Worm (Caenorhabditis elegans): ENCODE data around the gene wdr-4.

wdr-4 gene

ce11 chrIII:6695189-6695588, 30.4 kb upstream of the wdr-4 start:
- TF ChIP-seq M03D4.4 (tag; optimal IDR thresholded peaks at IDR 0.05) (no peak), tbx-8 (GFP tag; optimal IDR thresholded peaks at IDR 0.05) (no peak), nhr-76 (tag; optimal IDR thresholded peaks at IDR 0.05) (no peak), nhr-28 (tag; optimal IDR thresholded peaks at IDR 0.05) (no peak), mls-2 (tag; optimal IDR thresholded peaks at IDR 0.05) (no peak), ces-1 (GFP tag; optimal IDR thresholded peaks at IDR 0.05) (peak; percentile 69), blmp-1 (tag; optimal IDR thresholded peaks at IDR 0.05) (no peak)

ce11 chrIII:6705515-6705914, 20.1 kb upstream of the wdr-4 start, which contains the start of gene F37A4.6:
TSS of gene F37A4.6 (plus strand) at chrIII:6705815.
- no peak for TF ChIP-seq ceh-83 (GFP tag; optimal IDR thresholded peaks at IDR 0.05)
- TF ChIP-seq cnd-1 (tag; optimal IDR thresholded peaks at IDR 0.05): no peak
- no peak for TF ChIP-seq nhr-237 (tag; optimal IDR thresholded peaks at IDR 0.05)
- no peak for TF ChIP-seq zip-8 (tag; optimal IDR thresholded peaks at IDR 0.05)
- no peak for TF ChIP-seq hlh-1 (tag; optimal IDR thresholded peaks at IDR 0.05)
- no peak for TF ChIP-seq M03D4.4 (tag; optimal IDR thresholded peaks at IDR 0.05)
- no peak for TF ChIP-seq tbx-8 (GFP tag; optimal IDR thresholded peaks at IDR 0.05)
- no peak for TF ChIP-seq ztf-11 (tag; optimal IDR thresholded peaks at IDR 0.05)
- no peak for TF ChIP-seq bed-3 (GFP tag; optimal IDR thresholded peaks at IDR 0.05)
- no peak for TF ChIP-seq ceh-43 (GFP tag; optimal IDR thresholded peaks at IDR 0.05)
- TF ChIP-seq nhr-76 (tag; optimal IDR thresholded peaks at IDR 0.05): no peak
- TF ChIP-seq nhr-2 (tag; optimal IDR thresholded peaks at IDR 0.05): no peak
- no peak for TF ChIP-seq lsy-2 (tag; optimal IDR thresholded peaks at IDR 0.05)

ce11 chrIII:6709983-6710382, 15.6 kb upstream of the wdr-4 start, which contains the start of gene isw-1:
TSS of gene isw-1 (minus strand) at chrIII:6710100.
- no peak for TF ChIP-seq sptf-1 (tag; optimal IDR thresholded peaks at IDR 0.05)
- TF ChIP-seq unc-62 (GFP tag; optimal IDR thresholded peaks at IDR 0.05): no peak
- TF ChIP-seq cnd-1 (tag; optimal IDR thresholded peaks at IDR 0.05): no peak
- no peak for TF ChIP-seq unc-39 (tag; optimal IDR thresholded peaks at IDR 0.05)
- peak; percentile 25 for TF ChIP-seq nhr-237 (tag; optimal IDR thresholded peaks at IDR 0.05)
- TF ChIP-seq zip-8 (tag; optimal IDR thresholded peaks at IDR 0.05): no peak
- no peak for TF ChIP-seq unc-120 (tag; optimal IDR thresholded peaks at IDR 0.05; ENCODE audit: poor library complexity, severe bottlenecking)
- TF ChIP-seq nhr-28 (tag; optimal IDR thresholded peaks at IDR 0.05): no peak
- TF ChIP-seq lin-13 (tag; optimal IDR thresholded peaks at IDR 0.05): peak; percentile 5

- no peak for TF ChIP-seq hlh-1 (tag; optimal IDR thresholded peaks at IDR 0.05)
- no peak for TF ChIP-seq mep-1 (tag; optimal IDR thresholded peaks at IDR 0.05)
- no peak for TF ChIP-seq tbx-8 (GFP tag; optimal IDR thresholded peaks at IDR 0.05)
- TF ChIP-seq lin-32 (GFP tag; optimal IDR thresholded peaks at IDR 0.05): no peak
- TF ChIP-seq ceh-39 (tag; optimal IDR thresholded peaks at IDR 0.05): no peak
- no peak for TF ChIP-seq ces-1 (GFP tag; optimal IDR thresholded peaks at IDR 0.05)
- no peak for TF ChIP-seq ceh-43 (GFP tag; optimal IDR thresholded peaks at IDR 0.05)
- no peak for TF ChIP-seq bed-3 (GFP tag; optimal IDR thresholded peaks at IDR 0.05)
Observed at ce11 chrIII:6711590-6711989, 14.0 kb upstream of the wdr-4 start, which contains the start of gene F37A4.5. TSS of gene F37A4.5 (plus strand) at chrIII:6711890.

DNA sequence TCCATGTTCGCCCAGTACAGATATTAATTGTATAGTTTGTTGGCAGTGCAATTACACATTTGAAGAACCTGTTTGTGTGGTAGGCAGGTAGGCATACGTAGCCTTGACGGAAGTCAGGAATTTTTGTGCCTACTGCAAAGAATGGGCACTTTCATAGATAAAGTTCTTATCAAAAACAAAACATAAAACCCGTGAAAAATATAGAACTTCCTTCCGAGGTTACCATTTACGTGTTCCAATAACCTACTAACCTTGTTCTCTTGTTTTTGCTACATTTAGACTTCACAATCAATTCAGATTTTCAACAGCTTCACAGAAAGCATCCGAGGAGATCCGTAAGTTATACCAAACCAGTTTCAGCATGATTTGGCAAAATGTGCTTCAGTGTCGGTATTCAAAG, 12.3 kb upstream of the wdr-4 start, which contains the start of gene F37A4.4:
TSS of gene F37A4.4 (plus strand) at position 301 of the 400 bp plus-strand sequence.
- TF ChIP-seq tbx-8 (GFP tag; optimal IDR thresholded peaks at IDR 0.05): no peak
- TF ChIP-seq lin-32 (GFP tag; optimal IDR thresholded peaks at IDR 0.05): no peak
- no peak for TF ChIP-seq flh-1 (GFP tag; optimal IDR thresholded peaks at IDR 0.05)
- TF ChIP-seq hlh-1 (tag; optimal IDR thresholded peaks at IDR 0.05): no peak
- no peak for TF ChIP-seq elt-3 (tag; optimal IDR thresholded peaks at IDR 0.05)
- TF ChIP-seq blmp-1 (tag; optimal IDR thresholded peaks at IDR 0.05): no peak

- TF ChIP-seq ham-2 (GFP tag; optimal IDR thresholded peaks at IDR 0.05) (peak; percentile 4), nhr-76 (tag; optimal IDR thresholded peaks at IDR 0.05) (no peak), zip-8 (tag; optimal IDR thresholded peaks at IDR 0.05) (no peak)
Observed at ce11 chrIII:6718270-6718669, 7.3 kb upstream of the wdr-4 start, which contains the start of gene F37A4.3. TSS of gene F37A4.3 (plus strand) at chrIII:6718570.

ce11 chrIII:6722208-6722679, 3.3 kb upstream of the wdr-4 start, which contains the start of the genes bath-41 and F37A4.2:
TSS of gene bath-41 (minus strand) at chrIII:6722258.
TSS of gene F37A4.2 (plus strand) at chrIII:6722454.
- TF ChIP-seq mep-1 (tag; optimal IDR thresholded peaks at IDR 0.05) (no peak), ces-1 (GFP tag; optimal IDR thresholded peaks at IDR 0.05) (no peak), nhr-28 (tag; optimal IDR thresholded peaks at IDR 0.05) (no peak), ham-2 (GFP tag; optimal IDR thresholded peaks at IDR 0.05) (no peak)
